Fruit fly (Drosophila melanogaster): ENCODE data around the gene Npc2c.

The Npc2c gene

dm6 chr3R:10052695-10053382 lies 7.2 kb upstream of the Npc2c start, which contains the start of the genes Fancl and Npc2e (continued):
- TF ChIP-seq Oli (tag; optimal IDR thresholded peaks at IDR 0.05) (no peak), trem (tag; optimal IDR thresholded peaks at IDR 0.05) (no peak), CG6813 (GFP tag; optimal IDR thresholded peaks at IDR 0.05) (no peak), CG1647 (GFP tag; optimal IDR thresholded peaks at IDR 0.05) (no peak), Eip74EF (GFP tag; optimal IDR thresholded peaks at IDR 0.05) (no peak), Lhr (GFP tag; optimal IDR thresholded peaks at IDR 0.05) (peak; percentile 6), lov (optimal IDR thresholded peaks at IDR 0.05) (no peak), lov (GFP tag; IDR thresholded peaks at IDR 0.05) (no peak), CG7271 (tag; optimal IDR thresholded peaks at IDR 0.05) (no peak), Hmr (GFP tag; optimal IDR thresholded peaks at IDR 0.05) (no peak), E2f2 (GFP tag; IDR thresholded peaks at IDR 0.05) (peak; percentile 92), CG18599 (GFP tag; optimal IDR thresholded peaks at IDR 0.05) (no peak), croc (GFP tag; conservative IDR thresholded peaks at IDR 0.05) (no peak), Meics (GFP tag; optimal IDR thresholded peaks at IDR 0.05) (no peak), Dbx (GFP tag; IDR thresholded peaks at IDR 0.05) (0 out of 3 replicates have a peak, but pooled peaks have one; percentile 16), Lim3 (GFP tag; IDR thresholded peaks at IDR 0.05) (no peak), CG12104 (GFP tag; optimal IDR thresholded peaks at IDR 0.05) (no peak), gce (GFP tag; IDR thresholded peaks at IDR 0.05) (no peak), CG11247 (GFP tag; IDR thresholded peaks at IDR 0.05) (no peak), CG3407 (GFP tag; optimal IDR thresholded peaks at IDR 0.05) (no peak), Doc3 (GFP tag; IDR thresholded peaks at IDR 0.05; ENCODE audit: partially characterized antibody) (0 out of 3 replicates have a peak, but pooled peaks have one; percentile 42), Dref (GFP tag; IDR thresholded peaks at IDR 0.05) (peak; percentile 69), CG9817 (tag; optimal IDR thresholded peaks at IDR 0.05) (no peak), CG7786 (GFP tag; optimal IDR thresholded peaks at IDR 0.05) (no peak), mld (GFP tag; IDR thresholded peaks at IDR 0.05; ENCODE audit: partially characterized antibody) (no peak), CG32772 (GFP tag; IDR thresholded peaks at IDR 0.05) (no peak), peb (GFP tag; IDR thresholded peaks at IDR 0.05) (no peak), Ptx1 (GFP tag; IDR thresholded peaks at IDR 0.05) (no peak), CG13287 (GFP tag; IDR thresholded peaks at IDR 0.05; ENCODE audit: partially characterized antibody) (peak; percentile 68), Dll (GFP tag; IDR thresholded peaks at IDR 0.05; ENCODE audit: partially characterized antibody) (peak; percentile 67; the same call in 3 of the 4 replicates), phol (tag; optimal IDR thresholded peaks at IDR 0.05) (peak; percentile 80), CG9727 (GFP tag; optimal IDR thresholded peaks at IDR 0.05) (no peak), CG14965 (GFP tag; optimal IDR thresholded peaks at IDR 0.05; ENCODE audit: borderline replicate concordance) (no peak), CG43689 (GFP tag; IDR thresholded peaks at IDR 0.05) (no peak), dmrt11E (tag; optimal IDR thresholded peaks at IDR 0.05) (no peak), Bgb (GFP tag; IDR thresholded peaks at IDR 0.05; ENCODE audit: partially characterized antibody) (peak; percentile 30; the same call in 1 of the 2 replicates), HLH4C (GFP tag; IDR thresholded peaks at IDR 0.05; ENCODE audit: partially characterized antibody) (0 out of 3 replicates have a peak, but pooled peaks have one; percentile 47), otp (GFP tag; IDR thresholded peaks at IDR 0.05) (no peak), sim (GFP tag; IDR thresholded peaks at IDR 0.05) (no peak), Atf-2 (GFP tag; optimal IDR thresholded peaks at IDR 0.05) (no peak), CG15479 (GFP tag; optimal IDR thresholded peaks at IDR 0.05) (no peak), pnt (GFP tag; optimal IDR thresholded peaks at IDR 0.05) (no peak), CG14050 (GFP tag; IDR thresholded peaks at IDR 0.05) (no peak), Fer1 (GFP tag; optimal IDR thresholded peaks at IDR 0.05) (no peak), Jarid2 (GFP tag; optimal IDR thresholded peaks at IDR 0.05) (no peak), CG2116 (GFP tag; optimal IDR thresholded peaks at IDR 0.05) (peak; percentile 35), CG5953 (GFP tag; IDR thresholded peaks at IDR 0.05) (no peak), ranshi (GFP tag; IDR thresholded peaks at IDR 0.05) (0 out of 2 replicates have a peak, but pooled peaks have one; percentile 20)

Data from whole organism, embryonic.